Fruit fly (Drosophila melanogaster) whole organism, prepupa: ENCODE data around the gene CG15547.

Experiments used
- CG10631 ChIP-seq: fragments of 200-800 bp; sonication (Bioruptor generic); optimal IDR thresholded peaks from 2 replicates; lab custom pipeline; 2016; ENCODE audit warnings: missing biosample characterization, missing genetic modification characterization
- CG11294 ChIP-seq: fragments of 200-800 bp; sonication (Bioruptor generic); IDR thresholded peaks from 2 replicates; pipeline ENCODE4 v1.3.6; 2022; ENCODE audit warnings: missing biosample characterization, missing genetic modification characterization
- CG15336 ChIP-seq: fragments of 200-800 bp; sonication (Bioruptor generic); IDR thresholded peaks from 2 replicates; pipeline ENCODE4 v1.3.6; 2022; ENCODE audit warnings: missing biosample characterization, missing genetic modification characterization
- CG16779 ChIP-seq: fragments of 200-800 bp; sonication (Bioruptor generic); optimal IDR thresholded peaks from 3 replicates; lab custom pipeline; 2017; ENCODE audit warnings: missing biosample characterization, mild to moderate bottlenecking, missing genetic modification characterization
- CG3032 ChIP-seq: fragments of 200-800 bp; optimal IDR thresholded peaks from 2 replicates; lab custom pipeline; 2019; ENCODE audit warnings: missing biosample characterization, mild to moderate bottlenecking, missing genetic modification characterization, moderate library complexity
- CG32006 ChIP-seq: fragments of 200-800 bp; sonication (Bioruptor generic); optimal IDR thresholded peaks from 3 replicates; lab custom pipeline; 2017; ENCODE audit warnings: missing biosample characterization, mild to moderate bottlenecking, missing genetic modification characterization
- CG3919 ChIP-seq: fragments of 200-800 bp; sonication (Bioruptor generic); optimal IDR thresholded peaks from 3 replicates; lab custom pipeline; 2016; ENCODE audit warnings: missing biosample characterization, missing genetic modification characterization
- CG6163 ChIP-seq: fragments of 200-800 bp; sonication (Bioruptor generic); IDR thresholded peaks from 3 replicates; pipeline ENCODE4 v1.3.6; 2022; ENCODE audit warnings: missing biosample characterization, missing genetic modification characterization
- CG6276 ChIP-seq: fragments of 200-800 bp; sonication (Bioruptor generic); optimal IDR thresholded peaks from 2 replicates; lab custom pipeline; 2017; ENCODE audit warnings: missing biosample characterization, mild to moderate bottlenecking, missing genetic modification characterization
- CG6808 ChIP-seq: fragments of 200-800 bp; sonication (Bioruptor generic); optimal IDR thresholded peaks from 3 replicates; lab custom pipeline; 2017; ENCODE audit warnings: missing biosample characterization, missing genetic modification characterization, mild to moderate bottlenecking, moderate library complexity, missing genetic modification reagents
- CG8119 ChIP-seq: fragments of 200-800 bp; sonication (Bioruptor generic); IDR thresholded peaks from 3 replicates; pipeline ENCODE4 v1.3.6; 2022; ENCODE audit warnings: missing biosample characterization, missing genetic modification characterization
- CG8319 ChIP-seq: fragments of 200-800 bp; sonication (Bioruptor generic); optimal IDR thresholded peaks from 3 replicates; lab custom pipeline; 2016; ENCODE audit warnings: missing biosample characterization, missing genetic modification characterization
- Eip78C ChIP-seq: fragments of 200-800 bp; sonication (Bioruptor generic); peaks from one replicate; lab custom pipeline; 2016; ENCODE audit warnings: missing biosample characterization, missing genetic modification characterization
- Ets21C ChIP-seq: fragments of 200-800 bp; sonication (Bioruptor generic); optimal IDR thresholded peaks from 3 replicates; lab custom pipeline; 2016; ENCODE audit warnings: missing biosample characterization, missing genetic modification characterization
- Ets96B ChIP-seq: fragments of 200-800 bp; optimal IDR thresholded peaks from 2 replicates; lab custom pipeline; 2019; ENCODE audit warnings: missing biosample characterization, mild to moderate bottlenecking, missing genetic modification characterization, moderate library complexity
- Gug ChIP-seq: fragments of 200-800 bp; sonication (Bioruptor generic); IDR thresholded peaks from 2 replicates; pipeline ENCODE4 v1.3.6; 2022; ENCODE audit warnings: missing biosample characterization, missing genetic modification characterization
- Hr4 ChIP-seq: fragments of 200-800 bp; sonication (Bioruptor generic); optimal IDR thresholded peaks from 3 replicates; lab custom pipeline; 2016; ENCODE audit warnings: missing biosample characterization, missing genetic modification characterization
- Lpt ChIP-seq: fragments of 200-800 bp; sonication (Bioruptor generic); optimal IDR thresholded peaks from 3 replicates; lab custom pipeline; 2016; ENCODE audit warnings: missing biosample characterization, missing genetic modification characterization
- Met ChIP-seq: fragments of 200-800 bp; sonication (Bioruptor generic); optimal IDR thresholded peaks from 3 replicates; lab custom pipeline; 2016; ENCODE audit warnings: missing biosample characterization, missing genetic modification characterization
- OdsH ChIP-seq: fragments of 200-800 bp; sonication (Bioruptor generic); optimal IDR thresholded peaks from 3 replicates; lab custom pipeline; 2016; ENCODE audit warnings: missing biosample characterization, missing genetic modification characterization
- Smox ChIP-seq: fragments of 200-800 bp; sonication (Bioruptor generic); optimal IDR thresholded peaks from 3 replicates; lab custom pipeline; 2016; ENCODE audit warnings: missing biosample characterization, missing genetic modification characterization
- Sox102F ChIP-seq: fragments of 200-800 bp; sonication (Bioruptor generic); optimal IDR thresholded peaks from 2 replicates; lab custom pipeline; 2016; ENCODE audit warnings: missing biosample characterization, mild to moderate bottlenecking, missing genetic modification characterization
- Sox14 ChIP-seq: fragments of 200-800 bp; sonication (Bioruptor generic); optimal IDR thresholded peaks from 3 replicates; lab custom pipeline; 2016; ENCODE audit warnings: missing biosample characterization, missing genetic modification characterization
- achi ChIP-seq: fragments of 200-800 bp; sonication (Bioruptor generic); optimal IDR thresholded peaks from 3 replicates; lab custom pipeline; 2016; ENCODE audit warnings: missing biosample characterization, missing genetic modification characterization
- acj6 ChIP-seq: fragments of 200-800 bp; sonication (Bioruptor generic); optimal IDR thresholded peaks from 3 replicates; lab custom pipeline; 2016; ENCODE audit warnings: missing biosample characterization, missing genetic modification characterization
- eg ChIP-seq: fragments of 200-800 bp; sonication (Bioruptor generic); IDR thresholded peaks from 3 replicates; pipeline ENCODE4 v1.3.6; 2022; ENCODE audit warnings: missing biosample characterization, missing genetic modification characterization
- esn ChIP-seq: fragments of 200-800 bp; sonication (Bioruptor generic); optimal IDR thresholded peaks from 2 replicates; lab custom pipeline; 2016; ENCODE audit warnings: missing biosample characterization, mild to moderate bottlenecking, missing genetic modification characterization, moderate library complexity
- fd59A ChIP-seq: fragments of 200-800 bp; sonication (Bioruptor generic); optimal IDR thresholded peaks from 2 replicates; lab custom pipeline; 2017; ENCODE audit warnings: missing biosample characterization, mild to moderate bottlenecking, missing genetic modification characterization, missing genetic modification reagents
- lz ChIP-seq: fragments of 200-800 bp; sonication (Bioruptor generic); optimal IDR thresholded peaks from 3 replicates; lab custom pipeline; 2016; ENCODE audit warnings: missing biosample characterization, missing genetic modification characterization
- net ChIP-seq: fragments of 200-800 bp; sonication (Bioruptor generic); optimal IDR thresholded peaks from 3 replicates; lab custom pipeline; 2016; ENCODE audit warnings: missing biosample characterization, missing genetic modification characterization
- pdm3 ChIP-seq: fragments of 200-800 bp; sonication (Bioruptor generic); optimal IDR thresholded peaks from 3 replicates; lab custom pipeline; 2016; ENCODE audit warnings: missing biosample characterization, missing genetic modification characterization
- salr ChIP-seq, 2 experiments: fragments of 200-800 bp; sonication (Bioruptor generic); optimal IDR thresholded peaks; 3 replicates each; lab custom pipeline; 2016 to 2018; ENCODE audit warnings: missing biosample characterization in 2 of 2, missing genetic modification characterization in 2 of 2, mild to moderate bottlenecking in 1 of 2
- spab ChIP-seq: fragments of 200-800 bp; sonication (Bioruptor generic); optimal IDR thresholded peaks from 2 replicates; lab custom pipeline; 2017; ENCODE audit warnings: missing biosample characterization, mild to moderate bottlenecking, missing genetic modification characterization, missing genetic modification reagents
- ss ChIP-seq, 2 experiments: fragments of 200-800 bp; sonication (Bioruptor generic); optimal IDR thresholded peaks; 2 replicates in 1 of 2; 3 replicates in 1 of 2; lab custom pipeline; 2017 to 2018; ENCODE audit warnings: mild to moderate bottlenecking in 2 of 2, missing biosample characterization in 2 of 2, missing genetic modification characterization in 2 of 2, moderate library complexity in 1 of 2
- svp ChIP-seq: fragments of 200-800 bp; sonication (Bioruptor generic); peaks from one replicate; lab custom pipeline; 2016; ENCODE audit warnings: missing biosample characterization, missing genetic modification characterization
- topi ChIP-seq: fragments of 200-800 bp; sonication (Bioruptor generic); optimal IDR thresholded peaks from 3 replicates; lab custom pipeline; 2016; ENCODE audit warnings: missing biosample characterization, missing genetic modification characterization
- vri ChIP-seq: fragments of 200-800 bp; sonication (Bioruptor generic); optimal IDR thresholded peaks from 3 replicates; lab custom pipeline; 2016; ENCODE audit warnings: missing biosample characterization, mild to moderate bottlenecking, missing genetic modification characterization

Gene CG15547

dm6 chr3R:30833078-30833477 lies 50.2 kb downstream of the CG15547 start:
- peak; percentile 48 for TF ChIP-seq acj6 (GFP tag; lab: Kevin White, UChicago)
- TF ChIP-seq CG3919 (GFP tag; lab: Kevin White, UChicago) = peak; percentile 42
- peak; percentile 4 for TF ChIP-seq Sox14
- peak; percentile 26 for TF ChIP-seq Met (GFP tag; lab: Kevin White, UChicago)
- TF ChIP-seq Sox102F (GFP tag; lab: Kevin White, UChicago) = peak; percentile 7
- peak; percentile 42 for TF ChIP-seq net (GFP tag; lab: Kevin White, UChicago)
- TF ChIP-seq Eip78C (GFP tag; lab: Kevin White, UChicago) = peak; percentile 68
- TF ChIP-seq topi (GFP tag; lab: Kevin White, UChicago) = peak; percentile 17
- no peak for TF ChIP-seq lz (GFP tag; lab: Kevin White, UChicago)
- TF ChIP-seq Hr4 (GFP tag; lab: Kevin White, UChicago) = peak; percentile 5
- peak; percentile 34 for TF ChIP-seq pdm3
- peak; percentile 28 for TF ChIP-seq OdsH (GFP tag; lab: Kevin White, UChicago)
- TF ChIP-seq achi (GFP tag; lab: Kevin White, UChicago) = peak; percentile 45
- TF ChIP-seq CG32006 = peak; percentile 61
- peak; percentile 79 for TF ChIP-seq CG15336 (GFP tag; lab: Robert Waterston, UW)
- peak; percentile 74 for TF ChIP-seq CG6163 (GFP tag; lab: Robert Waterston, UW)
- TF ChIP-seq Lpt (GFP tag; lab: Kevin White, UChicago) = peak; percentile 23
- peak; percentile 36 for TF ChIP-seq esn
- TF ChIP-seq CG16779 = no peak
- TF ChIP-seq CG6808 = no peak
- TF ChIP-seq fd59A = no peak
- TF ChIP-seq spab = peak; percentile 11
- TF ChIP-seq Smox (GFP tag; lab: Kevin White, UChicago) = no peak
- TF ChIP-seq ss (GFP tag; optimal IDR thresholded peaks at IDR 0.05; lab: Kevin White, UChicago) = no peak
- peak in 1 of 2 experiments; percentile 53 for TF ChIP-seq salr (GFP tag; optimal IDR thresholded peaks at IDR 0.05; lab: Kevin White, UChicago)
- TF ChIP-seq CG3032 (tag; lab: Kevin White, UChicago) = peak; percentile 30
- peak; percentile 76 for TF ChIP-seq eg
- TF ChIP-seq CG8119 = peak; percentile 58; the same call in 2 of the 3 replicates
- peak; percentile 33 for TF ChIP-seq vri
- TF ChIP-seq CG11294 = peak; percentile 36; the same call in 1 of the 2 replicates
- peak; percentile 69 for TF ChIP-seq CG10631 (GFP tag; lab: Kevin White, UChicago)
- peak; percentile 42 for TF ChIP-seq Gug
- peak; percentile 55 for TF ChIP-seq CG6276 (GFP tag; lab: Kevin White, UChicago)
- TF ChIP-seq svp (GFP tag; lab: Kevin White, UChicago) = peak; percentile 34
- TF ChIP-seq CG8319 (GFP tag; lab: Kevin White, UChicago) = no peak
- peak; percentile 14 for TF ChIP-seq Ets96B (tag; lab: Kevin White, UChicago)
- TF ChIP-seq Ets21C (GFP tag; lab: Kevin White, UChicago) = no peak

dm6 chr3R:30832130-30832529 lies 51.2 kb downstream of the CG15547 start:
- no peak for TF ChIP-seq CG3032 (tag; lab: Kevin White, UChicago)
- no peak for TF ChIP-seq Sox14
- TF ChIP-seq, all 60 proteins: peak for 0
